Fruit fly (Drosophila melanogaster) whole organism, embryonic: Measurements from ENCODE around the gene CG32645.

ENCODE experiments used
- B-H2 ChIP-seq: fragments of 200-800 bp; sonication (Bioruptor generic); optimal IDR thresholded peaks from 2 replicates; lab custom pipeline; 2018; ENCODE audit warnings: missing biosample characterization, mild to moderate bottlenecking, missing genetic modification characterization
- BtbVII ChIP-seq: fragments of 200-800 bp; sonication (Bioruptor generic); optimal IDR thresholded peaks from 3 replicates; lab custom pipeline; 2017; ENCODE audit warnings: missing biosample characterization, mild to moderate bottlenecking, missing genetic modification characterization
- Bteb2 ChIP-seq: fragments of 200-800 bp; sonication (Bioruptor generic); optimal IDR thresholded peaks from 2 replicates; lab custom pipeline; 2016; ENCODE audit warnings: missing biosample characterization, missing genetic modification characterization
- CG10565 ChIP-seq: fragments of 200-800 bp; sonication (Bioruptor generic); optimal IDR thresholded peaks from 3 replicates; lab custom pipeline; 2016; ENCODE audit warnings: missing biosample characterization, mild to moderate bottlenecking, missing genetic modification characterization
- CG10654 ChIP-seq: fragments of 200-800 bp; sonication (Bioruptor generic); optimal IDR thresholded peaks from 2 replicates; lab custom pipeline; 2016; ENCODE audit warnings: missing biosample characterization, missing genetic modification characterization
- CG10959 ChIP-seq: fragments of 200-800 bp; sonication (Bioruptor generic); IDR thresholded peaks from 2 replicates; pipeline ENCODE4 v1.3.6; 2022; ENCODE audit warnings: missing biosample characterization, missing genetic modification characterization
- CG11247 ChIP-seq: fragments of 200-800 bp; sonication (Bioruptor generic); IDR thresholded peaks from 2 replicates; pipeline ENCODE4 v1.3.6; 2022; ENCODE audit warnings: missing biosample characterization, missing genetic modification characterization
- CG11398 ChIP-seq: fragments of 200-800 bp; sonication (Bioruptor generic); optimal IDR thresholded peaks from 2 replicates; lab custom pipeline; 2016; ENCODE audit warnings: missing biosample characterization, missing genetic modification characterization
- CG13123 ChIP-seq: fragments of 200-800 bp; sonication (Bioruptor generic); optimal IDR thresholded peaks from 2 replicates; lab custom pipeline; 2016; ENCODE audit warnings: missing biosample characterization, missing genetic modification characterization
- CG13424 ChIP-seq: fragments of 200-800 bp; sonication (Bioruptor generic); optimal IDR thresholded peaks from 2 replicates; lab custom pipeline; 2019; ENCODE audit warnings: missing biosample characterization, mild to moderate bottlenecking, missing genetic modification characterization, moderate library complexity
- CG14014 ChIP-seq: fragments of 200-800 bp; sonication (Bioruptor generic); IDR thresholded peaks from 2 replicates; pipeline ENCODE4 v1.3.6; 2022; ENCODE audit warnings: missing biosample characterization, missing genetic modification characterization
- CG17612 ChIP-seq: fragments of 200-800 bp; sonication (Bioruptor generic); IDR thresholded peaks from 2 replicates; pipeline ENCODE4 v1.3.6; 2022; ENCODE audit warnings: missing biosample characterization, missing genetic modification characterization
- CG17829 ChIP-seq: fragments of 200-800 bp; optimal IDR thresholded peaks from 2 replicates; lab custom pipeline; 2019; ENCODE audit warnings: missing biosample characterization, mild to moderate bottlenecking, missing genetic modification characterization, moderate library complexity
- CG1832 ChIP-seq: fragments of 200-800 bp; sonication (Bioruptor generic); optimal IDR thresholded peaks from 2 replicates; lab custom pipeline; 2017; ENCODE audit warnings: missing biosample characterization, mild to moderate bottlenecking, missing genetic modification characterization, inconsistent platforms
- CG2202 ChIP-seq: fragments of 200-800 bp; sonication (Bioruptor generic); optimal IDR thresholded peaks from 2 replicates; lab custom pipeline; 2018; ENCODE audit warnings: missing biosample characterization, mild to moderate bottlenecking, missing genetic modification characterization
- CG33213 ChIP-seq: fragments of 200-800 bp; sonication (Bioruptor generic); optimal IDR thresholded peaks from 3 replicates; lab custom pipeline; 2016; ENCODE audit warnings: missing biosample characterization, missing genetic modification characterization
- CG4360 ChIP-seq: fragments of 200-800 bp; sonication (Bioruptor generic); IDR thresholded peaks from 2 replicates; pipeline ENCODE4 v1.3.6; 2022; ENCODE audit warnings: missing biosample characterization, missing genetic modification characterization
- CG5245 ChIP-seq: fragments of 200-800 bp; sonication (Bioruptor generic); optimal IDR thresholded peaks from 3 replicates; lab custom pipeline; 2016; ENCODE audit warnings: missing biosample characterization, missing genetic modification characterization
- CG7357 ChIP-seq: fragments of 200-800 bp; sonication (Bioruptor generic); IDR thresholded peaks from 3 replicates; pipeline ENCODE4 v1.3.6; 2022; ENCODE audit warnings: missing biosample characterization, missing genetic modification characterization
- CG7745 ChIP-seq: fragments of 200-800 bp; sonication (Bioruptor generic); optimal IDR thresholded peaks from 2 replicates; lab custom pipeline; 2018; ENCODE audit warnings: missing biosample characterization, mild to moderate bottlenecking, missing genetic modification characterization, moderate library complexity
- CG7987 ChIP-seq: fragments of 200-800 bp; sonication (Bioruptor generic); optimal IDR thresholded peaks from 2 replicates; lab custom pipeline; 2018; ENCODE audit warnings: missing biosample characterization, mild to moderate bottlenecking, missing genetic modification characterization, moderate library complexity
- CG8290 ChIP-seq, 3 experiments: fragments of 200-800 bp; sonication (Bioruptor generic); optimal IDR thresholded peaks; 2 replicates each; lab custom pipeline; 2016 to 2019; ENCODE audit warnings: missing biosample characterization in 3 of 3, missing genetic modification characterization in 3 of 3, mild to moderate bottlenecking in 2 of 3, moderate library complexity in 1 of 3
- CG8944 ChIP-seq: fragments of 200-800 bp; sonication (Bioruptor generic); optimal IDR thresholded peaks from 3 replicates; lab custom pipeline; 2016; ENCODE audit warnings: missing biosample characterization, missing genetic modification characterization
- Eip74EF ChIP-seq, 2 experiments: fragments of 200-800 bp in 1 of 2; fragments of >200 bp in 1 of 2; sonication (Bioruptor generic) in 1 of 2; optimal IDR thresholded peaks; 2 replicates each; lab custom pipeline; 2017 to 2019; ENCODE audit warnings: missing biosample characterization in 2 of 2, missing genetic modification characterization in 2 of 2, mild to moderate bottlenecking in 1 of 2, moderate library complexity in 1 of 2
- HLH4C ChIP-seq: fragments of 200-800 bp; sonication (Bioruptor generic); IDR thresholded peaks from 3 replicates; pipeline ENCODE4 v1.3.6; 2022; ENCODE audit warnings: missing biosample characterization, missing genetic modification characterization; ENCODE audit not compliant: partially characterized antibody
- HLHmδ ChIP-seq: fragments of 200-800 bp; sonication (Bioruptor generic); optimal IDR thresholded peaks from 2 replicates; lab custom pipeline; 2018; ENCODE audit warnings: missing biosample characterization, mild to moderate bottlenecking, missing genetic modification characterization, moderate library complexity
- HmgZ ChIP-seq: fragments of 200-800 bp; sonication (Bioruptor generic); optimal IDR thresholded peaks from 2 replicates; lab custom pipeline; 2018; ENCODE audit warnings: missing biosample characterization, mild to moderate bottlenecking, missing genetic modification characterization
- Mad ChIP-seq: fragments of 200-800 bp; sonication (Bioruptor generic); optimal IDR thresholded peaks from 2 replicates; lab custom pipeline; 2016; ENCODE audit warnings: missing biosample characterization, missing genetic modification characterization
- Max ChIP-seq: fragments of 200-800 bp; sonication (Bioruptor generic); optimal IDR thresholded peaks from 2 replicates; lab custom pipeline; 2016; ENCODE audit warnings: missing biosample characterization, mild to moderate bottlenecking, missing genetic modification characterization
- Myb ChIP-seq: fragments of 200-800 bp; sonication (Bioruptor generic); optimal IDR thresholded peaks from 2 replicates; lab custom pipeline; 2016; ENCODE audit warnings: missing biosample characterization, missing genetic modification characterization
- NC2β ChIP-seq: fragments of 200-800 bp; sonication (Bioruptor generic); optimal IDR thresholded peaks from 2 replicates; lab custom pipeline; 2016; ENCODE audit warnings: missing biosample characterization, missing genetic modification characterization
- Side ChIP-seq: fragments of 200-800 bp; sonication (Bioruptor generic); optimal IDR thresholded peaks from 2 replicates; lab custom pipeline; 2016; ENCODE audit warnings: missing biosample characterization, missing genetic modification characterization
- Stat92E ChIP-seq, 3 experiments: fragments of >200 bp in 2 of 3; fragments of 200-800 bp in 1 of 3; sonication (Bioruptor generic) in 1 of 3; optimal IDR thresholded peaks; 2 replicates each; lab custom pipeline; 2017 to 2019; ENCODE audit warnings: missing biosample characterization in 3 of 3, missing genetic modification characterization in 3 of 3, mild to moderate bottlenecking in 1 of 3, moderate library complexity in 1 of 3
- aop ChIP-seq: fragments of 200-800 bp; sonication (Bioruptor generic); IDR thresholded peaks from 2 replicates; pipeline ENCODE4 v1.3.6; 2022; ENCODE audit warnings: missing biosample characterization, missing genetic modification characterization
- bsh ChIP-seq, 2 experiments: fragments of 200-800 bp; sonication (Bioruptor generic); optimal IDR thresholded peaks; 2 replicates each; lab custom pipeline; 2017 to 2018; ENCODE audit warnings: mild to moderate bottlenecking in 2 of 2, missing biosample characterization in 2 of 2, missing genetic modification characterization in 2 of 2, moderate library complexity in 1 of 2
- chm ChIP-seq: fragments of 200-800 bp; sonication (Bioruptor generic); IDR thresholded peaks from 2 replicates; pipeline ENCODE4 v1.3.6; 2022; ENCODE audit warnings: missing biosample characterization, missing genetic modification characterization
- dmrt11E ChIP-seq: fragments of 200-800 bp; sonication (Bioruptor generic); optimal IDR thresholded peaks from 3 replicates; lab custom pipeline; 2018; ENCODE audit warnings: missing biosample characterization, mild to moderate bottlenecking, missing genetic modification characterization, moderate library complexity
- exex ChIP-seq: fragments of 200-800 bp; sonication (Bioruptor generic); optimal IDR thresholded peaks from 4 replicates; lab custom pipeline; 2018; ENCODE audit warnings: missing biosample characterization, mild to moderate bottlenecking, missing genetic modification characterization, moderate library complexity
- fd3F ChIP-seq: fragments of 200-800 bp; sonication (Bioruptor generic); optimal IDR thresholded peaks from 2 replicates; lab custom pipeline; 2018; ENCODE audit warnings: missing biosample characterization, mild to moderate bottlenecking, missing genetic modification characterization, moderate library complexity
- fd64A ChIP-seq: fragments of 200-800 bp; sonication (Bioruptor generic); optimal IDR thresholded peaks from 3 replicates; lab custom pipeline; 2018; ENCODE audit warnings: missing biosample characterization, mild to moderate bottlenecking, missing genetic modification characterization
- nerfin-2 ChIP-seq: fragments of 200-800 bp; sonication (Bioruptor generic); IDR thresholded peaks from 2 replicates; pipeline ENCODE4 v1.3.6; 2022; ENCODE audit warnings: missing biosample characterization, missing genetic modification characterization; ENCODE audit not compliant: partially characterized antibody
- pho ChIP-seq: fragments of 200-800 bp; sonication (Bioruptor generic); optimal IDR thresholded peaks from 2 replicates; lab custom pipeline; 2016; ENCODE audit warnings: missing biosample characterization, missing genetic modification characterization
- phol ChIP-seq: fragments of 200-800 bp; sonication (Bioruptor generic); optimal IDR thresholded peaks from 3 replicates; lab custom pipeline; 2018; ENCODE audit warnings: missing biosample characterization, mild to moderate bottlenecking, missing genetic modification characterization, moderate library complexity
- schlank ChIP-seq: fragments of 200-800 bp; sonication (Bioruptor generic); optimal IDR thresholded peaks from 2 replicates; lab custom pipeline; 2018; ENCODE audit warnings: missing biosample characterization, mild to moderate bottlenecking, missing genetic modification characterization
- sr ChIP-seq: fragments of 200-800 bp; sonication (Bioruptor generic); IDR thresholded peaks from 3 replicates; pipeline ENCODE4 v1.3.6; 2022; ENCODE audit warnings: missing biosample characterization, missing genetic modification characterization
- twi ChIP-seq: fragments of 200-800 bp; optimal IDR thresholded peaks from 2 replicates; lab custom pipeline; 2019; ENCODE audit warnings: missing biosample characterization, mild to moderate bottlenecking, missing genetic modification characterization, moderate library complexity
- tx ChIP-seq: fragments of 200-800 bp; sonication (Bioruptor generic); optimal IDR thresholded peaks from 2 replicates; lab custom pipeline; 2016; ENCODE audit warnings: missing biosample characterization, missing genetic modification characterization
- vvl ChIP-seq: fragments of 200-800 bp; sonication (Bioruptor generic); IDR thresholded peaks from 2 replicates; pipeline ENCODE4 v1.3.6; 2022; ENCODE audit warnings: missing biosample characterization, missing genetic modification characterization

Gene CG32645

dm6 chrX:13136939-13137697 is 1.9 kb upstream of the CG32645 start (continued):
- TF ChIP-seq B-H2 (GFP tag; lab: Kevin White, UChicago) (no peak), CG8944 (GFP tag; lab: Kevin White, UChicago) (no peak), CG17829 (tag; lab: Kevin White, UChicago) (peak; percentile 39), NC2β (GFP tag; lab: Kevin White, UChicago) (no peak), HLH4C (GFP tag; lab: Robert Waterston, UW) (no peak), dmrt11E (tag; lab: Kevin White, UChicago) (no peak), CG17612 (GFP tag; lab: Robert Waterston, UW) (no peak), CG10565 (GFP tag; lab: Kevin White, UChicago) (no peak), HmgZ (tag; lab: Kevin White, UChicago) (no peak), BtbVII (peak; percentile 13), CG4360 (GFP tag; lab: Robert Waterston, UW) (peak; percentile 35; the same call in 1 of the 2 replicates), chm (GFP tag; lab: Robert Waterston, UW) (0 out of 2 replicates have a peak, but pooled peaks have one; percentile 13), vvl (GFP tag; lab: Robert Waterston, UW) (peak; percentile 88), CG10959 (no peak), Mad (GFP tag; lab: Kevin White, UChicago) (no peak), CG11398 (GFP tag; lab: Kevin White, UChicago) (no peak), CG1832 (no peak), CG33213 (GFP tag; lab: Kevin White, UChicago) (no peak), pho (GFP tag; lab: Kevin White, UChicago) (no peak), CG7745 (tag; lab: Kevin White, UChicago) (no peak), HLHmδ (GFP tag; lab: Kevin White, UChicago) (no peak), tx (GFP tag; lab: Kevin White, UChicago) (no peak), Myb (no peak), CG13123 (no peak), CG11247 (GFP tag; lab: Robert Waterston, UW) (no peak), CG7987 (GFP tag; lab: Kevin White, UChicago) (no peak), CG7357 (0 out of 3 replicates have a peak, but pooled peaks have one; percentile 21), Side (GFP tag; lab: Kevin White, UChicago) (no peak), phol (tag; lab: Kevin White, UChicago) (peak; percentile 47), Bteb2 (GFP tag; lab: Kevin White, UChicago) (no peak), schlank (tag; lab: Kevin White, UChicago) (no peak), CG5245 (GFP tag; lab: Kevin White, UChicago) (no peak), fd64A (GFP tag; lab: Kevin White, UChicago) (no peak), CG13424 (tag; lab: Kevin White, UChicago) (peak; percentile 50), CG10654 (GFP tag; lab: Kevin White, UChicago) (no peak), CG2202 (peak; percentile 20), aop (GFP tag; lab: Robert Waterston, UW) (peak; percentile 77), CG14014 (GFP tag; lab: Robert Waterston, UW) (peak; percentile 32; the same call in 1 of the 2 replicates), bsh (GFP tag; optimal IDR thresholded peaks at IDR 0.05; lab: Kevin White, UChicago) (peak in 1 of 2 experiments; percentile 61), CG8290 (GFP tag; optimal IDR thresholded peaks at IDR 0.05; lab: Kevin White, UChicago) (no peak), CG8290 (tag; optimal IDR thresholded peaks at IDR 0.05; lab: Kevin White, UChicago) (no peak), sr (GFP tag; lab: Robert Waterston, UW) (0 out of 3 replicates have a peak, but pooled peaks have one; percentile 42), Max (no peak), exex (tag; lab: Kevin White, UChicago) (no peak), Eip74EF (GFP tag; optimal IDR thresholded peaks at IDR 0.05; lab: Kevin White, UChicago) (peak in 1 of 2 experiments; percentile 45), Stat92E (GFP tag; optimal IDR thresholded peaks at IDR 0.05; lab: Kevin White, UChicago) (no peak), twi (no peak), nerfin-2 (no peak), fd3F (GFP tag; lab: Kevin White, UChicago) (no peak)
